Fruit fly (Drosophila melanogaster): ENCODE measurements around the gene ImpE2.

DNA sequence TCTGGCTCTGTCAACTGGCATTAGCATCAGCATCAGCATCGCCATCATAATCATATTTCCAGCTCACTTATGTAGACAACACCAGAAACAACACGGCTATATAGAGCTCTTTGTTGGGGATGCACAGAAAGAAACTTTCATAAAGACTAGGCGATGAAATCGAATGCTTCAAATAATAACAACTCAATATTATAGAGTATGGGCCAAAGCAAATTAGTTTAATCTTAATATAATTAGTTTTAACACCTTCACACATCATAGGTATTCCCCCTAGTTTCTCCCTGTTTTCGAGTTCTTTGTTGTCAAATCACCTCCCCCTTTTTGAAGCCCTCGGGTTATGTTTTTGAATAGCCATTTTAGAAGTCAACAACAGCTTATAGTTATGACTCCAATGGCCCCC is 38.5 kb upstream of the ImpE2 start:
- no peak for TF ChIP-seq CG6854 (GFP tag; optimal IDR thresholded peaks at IDR 0.05)
- TF ChIP-seq lz (GFP tag; optimal IDR thresholded peaks at IDR 0.05), result no peak
- TF ChIP-seq Eip93F (GFP tag; optimal IDR thresholded peaks at IDR 0.05), result no peak
- no peak for TF ChIP-seq cyc (GFP tag; optimal IDR thresholded peaks at IDR 0.05)
- no peak for TF ChIP-seq CG8632 (GFP tag; optimal IDR thresholded peaks at IDR 0.05)
- no peak for TF ChIP-seq CG34406 (GFP tag; optimal IDR thresholded peaks at IDR 0.05)
- TF ChIP-seq CG6792 (GFP tag; optimal IDR thresholded peaks at IDR 0.05), result no peak
- no peak for TF ChIP-seq CG11294 (GFP tag; IDR thresholded peaks at IDR 0.05)
- no peak for TF ChIP-seq CG16779 (tag; optimal IDR thresholded peaks at IDR 0.05)
- no peak for TF ChIP-seq Met (GFP tag; optimal IDR thresholded peaks at IDR 0.05)
- TF ChIP-seq Smox (GFP tag; optimal IDR thresholded peaks at IDR 0.05), result no peak
- TF ChIP-seq vri (GFP tag; optimal IDR thresholded peaks at IDR 0.05), result no peak

All from whole organism, prepupa.